Fruit fly (Drosophila melanogaster) whole organism, prepupa: ENCODE measurements around the gene Sarm.
A peak's percentile ranks its signal among the peaks of the same experiment; 100 is the strongest.

Experiments used
- Blimp-1 ChIP-seq: fragments of 200-800 bp; sonication (Bioruptor generic); optimal IDR thresholded peaks from 3 replicates; lab custom pipeline; 2017; ENCODE audit warnings: missing biosample characterization, missing genetic modification characterization, mild to moderate bottlenecking, moderate library complexity, missing genetic modification reagents
- CG10669 ChIP-seq: fragments of 200-800 bp; sonication (Bioruptor generic); optimal IDR thresholded peaks from 3 replicates; lab custom pipeline; 2018; ENCODE audit warnings: missing biosample characterization, mild to moderate bottlenecking, missing genetic modification characterization, moderate library complexity
- CG11294 ChIP-seq: fragments of 200-800 bp; sonication (Bioruptor generic); IDR thresholded peaks from 2 replicates; pipeline ENCODE4 v1.3.6; 2022; ENCODE audit warnings: missing biosample characterization, missing genetic modification characterization
- CG11762 ChIP-seq: fragments of 200-800 bp; sonication (Bioruptor generic); optimal IDR thresholded peaks from 3 replicates; lab custom pipeline; 2016; ENCODE audit warnings: missing biosample characterization, missing genetic modification characterization; ENCODE audit not compliant: insufficient read depth
- CG15336 ChIP-seq: fragments of 200-800 bp; sonication (Bioruptor generic); IDR thresholded peaks from 2 replicates; pipeline ENCODE4 v1.3.6; 2022; ENCODE audit warnings: missing biosample characterization, missing genetic modification characterization
- CG1621 ChIP-seq: fragments of 200-800 bp; sonication (Bioruptor generic); optimal IDR thresholded peaks from 3 replicates; lab custom pipeline; 2018; ENCODE audit warnings: missing biosample characterization, mild to moderate bottlenecking, missing genetic modification characterization
- CG3032 ChIP-seq: fragments of 200-800 bp; optimal IDR thresholded peaks from 2 replicates; lab custom pipeline; 2019; ENCODE audit warnings: missing biosample characterization, mild to moderate bottlenecking, missing genetic modification characterization, moderate library complexity
- CG31627 ChIP-seq: fragments of 200-800 bp; sonication (Bioruptor generic); optimal IDR thresholded peaks from 3 replicates; lab custom pipeline; 2016; ENCODE audit warnings: missing biosample characterization, missing genetic modification characterization
- CG32006 ChIP-seq: fragments of 200-800 bp; sonication (Bioruptor generic); optimal IDR thresholded peaks from 3 replicates; lab custom pipeline; 2017; ENCODE audit warnings: missing biosample characterization, mild to moderate bottlenecking, missing genetic modification characterization
- CG3919 ChIP-seq: fragments of 200-800 bp; sonication (Bioruptor generic); optimal IDR thresholded peaks from 3 replicates; lab custom pipeline; 2016; ENCODE audit warnings: missing biosample characterization, missing genetic modification characterization
- CG4318 ChIP-seq: fragments of 200-800 bp; sonication (Bioruptor generic); optimal IDR thresholded peaks from 3 replicates; lab custom pipeline; 2017; ENCODE audit warnings: missing biosample characterization, mild to moderate bottlenecking, missing genetic modification characterization
- CG6163 ChIP-seq: fragments of 200-800 bp; sonication (Bioruptor generic); IDR thresholded peaks from 3 replicates; pipeline ENCODE4 v1.3.6; 2022; ENCODE audit warnings: missing biosample characterization, missing genetic modification characterization
- CG6276 ChIP-seq: fragments of 200-800 bp; sonication (Bioruptor generic); optimal IDR thresholded peaks from 2 replicates; lab custom pipeline; 2017; ENCODE audit warnings: missing biosample characterization, mild to moderate bottlenecking, missing genetic modification characterization
- CG6792 ChIP-seq: fragments of 200-800 bp; sonication (Bioruptor generic); optimal IDR thresholded peaks from 3 replicates; lab custom pipeline; 2016; ENCODE audit warnings: missing biosample characterization, missing genetic modification characterization
- CG6808 ChIP-seq: fragments of 200-800 bp; sonication (Bioruptor generic); optimal IDR thresholded peaks from 3 replicates; lab custom pipeline; 2017; ENCODE audit warnings: missing biosample characterization, missing genetic modification characterization, mild to moderate bottlenecking, moderate library complexity, missing genetic modification reagents
- CG6854 ChIP-seq: fragments of 200-800 bp; sonication (Bioruptor generic); optimal IDR thresholded peaks from 2 replicates; lab custom pipeline; 2017; ENCODE audit warnings: missing biosample characterization, mild to moderate bottlenecking, missing genetic modification characterization
- CG7368 ChIP-seq: fragments of 200-800 bp; sonication (Bioruptor generic); optimal IDR thresholded peaks from 3 replicates; lab custom pipeline; 2016; ENCODE audit warnings: missing biosample characterization, missing genetic modification characterization
- CG8319 ChIP-seq: fragments of 200-800 bp; sonication (Bioruptor generic); optimal IDR thresholded peaks from 3 replicates; lab custom pipeline; 2016; ENCODE audit warnings: missing biosample characterization, missing genetic modification characterization
- CG8632 ChIP-seq: fragments of 200-800 bp; sonication (Bioruptor generic); optimal IDR thresholded peaks from 3 replicates; lab custom pipeline; 2016; ENCODE audit warnings: missing biosample characterization, missing genetic modification characterization
- CG9139 ChIP-seq: fragments of 200-800 bp; sonication (Bioruptor generic); optimal IDR thresholded peaks from 3 replicates; lab custom pipeline; 2017; ENCODE audit warnings: missing biosample characterization, mild to moderate bottlenecking, missing genetic modification characterization
- Eip75B ChIP-seq: fragments of 200-800 bp; sonication (Bioruptor generic); optimal IDR thresholded peaks from 3 replicates; lab custom pipeline; 2016; ENCODE audit warnings: missing biosample characterization, missing genetic modification characterization
- Eip78C ChIP-seq: fragments of 200-800 bp; sonication (Bioruptor generic); peaks from one replicate; lab custom pipeline; 2016; ENCODE audit warnings: missing biosample characterization, missing genetic modification characterization
- Eip93F ChIP-seq: fragments of 200-800 bp; sonication (Bioruptor generic); optimal IDR thresholded peaks from 2 replicates; lab custom pipeline; 2016; ENCODE audit warnings: missing biosample characterization, mild to moderate bottlenecking, missing genetic modification characterization
- Ets21C ChIP-seq: fragments of 200-800 bp; sonication (Bioruptor generic); optimal IDR thresholded peaks from 3 replicates; lab custom pipeline; 2016; ENCODE audit warnings: missing biosample characterization, missing genetic modification characterization
- Ets96B ChIP-seq: fragments of 200-800 bp; optimal IDR thresholded peaks from 2 replicates; lab custom pipeline; 2019; ENCODE audit warnings: missing biosample characterization, mild to moderate bottlenecking, missing genetic modification characterization, moderate library complexity
- Hr38 ChIP-seq: sonication (Bioruptor generic); optimal IDR thresholded peaks from 2 replicates; lab custom pipeline; 2016; ENCODE audit warnings: missing biosample characterization, missing genetic modification characterization
- Hr39 ChIP-seq: fragments of 200-800 bp; sonication (Bioruptor generic); optimal IDR thresholded peaks from 2 replicates; lab custom pipeline; 2016; ENCODE audit warnings: missing biosample characterization, missing genetic modification characterization
- Hr4 ChIP-seq: fragments of 200-800 bp; sonication (Bioruptor generic); optimal IDR thresholded peaks from 3 replicates; lab custom pipeline; 2016; ENCODE audit warnings: missing biosample characterization, missing genetic modification characterization
- Lpt ChIP-seq: fragments of 200-800 bp; sonication (Bioruptor generic); optimal IDR thresholded peaks from 3 replicates; lab custom pipeline; 2016; ENCODE audit warnings: missing biosample characterization, missing genetic modification characterization
- OdsH ChIP-seq: fragments of 200-800 bp; sonication (Bioruptor generic); optimal IDR thresholded peaks from 3 replicates; lab custom pipeline; 2016; ENCODE audit warnings: missing biosample characterization, missing genetic modification characterization
- Smox ChIP-seq: fragments of 200-800 bp; sonication (Bioruptor generic); optimal IDR thresholded peaks from 3 replicates; lab custom pipeline; 2016; ENCODE audit warnings: missing biosample characterization, missing genetic modification characterization
- Sox102F ChIP-seq: fragments of 200-800 bp; sonication (Bioruptor generic); optimal IDR thresholded peaks from 2 replicates; lab custom pipeline; 2016; ENCODE audit warnings: missing biosample characterization, mild to moderate bottlenecking, missing genetic modification characterization
- Sox14 ChIP-seq: fragments of 200-800 bp; sonication (Bioruptor generic); optimal IDR thresholded peaks from 3 replicates; lab custom pipeline; 2016; ENCODE audit warnings: missing biosample characterization, missing genetic modification characterization
- achi ChIP-seq: fragments of 200-800 bp; sonication (Bioruptor generic); optimal IDR thresholded peaks from 3 replicates; lab custom pipeline; 2016; ENCODE audit warnings: missing biosample characterization, missing genetic modification characterization
- acj6 ChIP-seq: fragments of 200-800 bp; sonication (Bioruptor generic); optimal IDR thresholded peaks from 3 replicates; lab custom pipeline; 2016; ENCODE audit warnings: missing biosample characterization, missing genetic modification characterization
- cyc ChIP-seq: fragments of 200-800 bp; sonication (Bioruptor generic); optimal IDR thresholded peaks from 3 replicates; lab custom pipeline; 2016; ENCODE audit warnings: missing biosample characterization, missing genetic modification characterization
- dac ChIP-seq: fragments of 200-800 bp; sonication (Bioruptor generic); optimal IDR thresholded peaks from 2 replicates; lab custom pipeline; 2017; ENCODE audit warnings: missing biosample characterization, mild to moderate bottlenecking, missing genetic modification characterization
- eg ChIP-seq: fragments of 200-800 bp; sonication (Bioruptor generic); IDR thresholded peaks from 3 replicates; pipeline ENCODE4 v1.3.6; 2022; ENCODE audit warnings: missing biosample characterization, missing genetic modification characterization
- fd59A ChIP-seq: fragments of 200-800 bp; sonication (Bioruptor generic); optimal IDR thresholded peaks from 2 replicates; lab custom pipeline; 2017; ENCODE audit warnings: missing biosample characterization, mild to moderate bottlenecking, missing genetic modification characterization, missing genetic modification reagents
- fd85E ChIP-seq: fragments of 200-800 bp; sonication (Bioruptor generic); optimal IDR thresholded peaks from 3 replicates; lab custom pipeline; 2016; ENCODE audit warnings: missing biosample characterization, missing genetic modification characterization
- fkh ChIP-seq: fragments of 200-800 bp; sonication (Bioruptor generic); optimal IDR thresholded peaks from 3 replicates; lab custom pipeline; 2017; ENCODE audit warnings: missing biosample characterization, mild to moderate bottlenecking, missing genetic modification characterization, moderate library complexity
- lz ChIP-seq: fragments of 200-800 bp; sonication (Bioruptor generic); optimal IDR thresholded peaks from 3 replicates; lab custom pipeline; 2016; ENCODE audit warnings: missing biosample characterization, missing genetic modification characterization
- ss ChIP-seq, 2 experiments: fragments of 200-800 bp; sonication (Bioruptor generic); optimal IDR thresholded peaks; 2 replicates in 1 of 2; 3 replicates in 1 of 2; lab custom pipeline; 2017 to 2018; ENCODE audit warnings: mild to moderate bottlenecking in 2 of 2, missing biosample characterization in 2 of 2, missing genetic modification characterization in 2 of 2, moderate library complexity in 1 of 2
- vri ChIP-seq: fragments of 200-800 bp; sonication (Bioruptor generic); optimal IDR thresholded peaks from 3 replicates; lab custom pipeline; 2016; ENCODE audit warnings: missing biosample characterization, mild to moderate bottlenecking, missing genetic modification characterization

Sarm gene

dm6 chr3L:8151727-8152199, 88.1 kb downstream of the Sarm start, which contains the start of gene CG13676:
Gene CG13676, minus strand, starts transcription at chr3L:8151813.
- TF ChIP-seq Sox102F (GFP tag; lab: Kevin White, UChicago) (no peak), Eip93F (GFP tag; lab: Kevin White, UChicago) (no peak), CG6808 (GFP tag; lab: Kevin White, UChicago) (peak; percentile 6), achi (GFP tag; lab: Kevin White, UChicago) (peak; percentile 2), CG11294 (GFP tag; lab: Robert Waterston, UW) (no peak), OdsH (no peak), CG3919 (GFP tag; lab: Kevin White, UChicago) (peak; percentile 28), Hr39 (no peak), Eip78C (GFP tag; lab: Kevin White, UChicago) (peak; percentile 50), lz (no peak), Eip75B (GFP tag; lab: Kevin White, UChicago) (no peak), CG1621 (tag; lab: Kevin White, UChicago) (peak; percentile 96), acj6 (GFP tag; lab: Kevin White, UChicago) (no peak), Hr4 (GFP tag; lab: Kevin White, UChicago) (no peak), Smox (GFP tag; lab: Kevin White, UChicago) (no peak), CG6276 (no peak), CG6163 (GFP tag; lab: Robert Waterston, UW) (peak; percentile 58; the same call in 1 of the 3 replicates), CG15336 (GFP tag; lab: Robert Waterston, UW) (peak; percentile 31; the same call in 1 of the 2 replicates), CG6854 (GFP tag; lab: Kevin White, UChicago) (peak; percentile 73), CG4318 (GFP tag; lab: Kevin White, UChicago) (no peak), Hr38 (GFP tag; lab: Kevin White, UChicago) (no peak), CG7368 (no peak), CG6792 (GFP tag; lab: Kevin White, UChicago) (no peak), Lpt (GFP tag; lab: Kevin White, UChicago) (no peak), CG31627 (no peak), Ets21C (GFP tag; lab: Kevin White, UChicago) (no peak), CG8632 (GFP tag; lab: Kevin White, UChicago) (no peak), CG32006 (no peak), fkh (GFP tag; lab: Kevin White, UChicago) (no peak), ss (GFP tag; optimal IDR thresholded peaks at IDR 0.05; lab: Kevin White, UChicago) (peak in 1 of 2 experiments; percentile 46), vri (no peak), cyc (GFP tag; lab: Kevin White, UChicago) (no peak), CG11762 (no peak), fd85E (no peak), fd59A (GFP tag; lab: Kevin White, UChicago) (no peak), CG3032 (tag; lab: Kevin White, UChicago) (no peak), CG8319 (GFP tag; lab: Kevin White, UChicago) (no peak), eg (GFP tag; lab: Robert Waterston, UW) (0 out of 3 replicates have a peak, but pooled peaks have one; percentile 9), Ets96B (no peak), Sox14 (GFP tag; lab: Kevin White, UChicago) (no peak), Blimp-1 (GFP tag; lab: Kevin White, UChicago) (no peak), CG10669 (GFP tag; lab: Kevin White, UChicago) (no peak), CG9139 (GFP tag; lab: Kevin White, UChicago) (no peak), dac (GFP tag; lab: Kevin White, UChicago) (no peak)
